Worm (Caenorhabditis elegans) whole organism, L1 larva: ENCODE measurements around the gene math-40.
A peak's percentile ranks its signal among the peaks of the same experiment; 100 is the strongest.

Experiments
- C04F5.9 ChIP-seq: sonication (generic microtip); optimal IDR thresholded peaks from 2 replicates; lab custom pipeline; 2016; ENCODE audit warnings: missing genetic modification characterization, missing compliant biosample characterization
- C16A3.4 ChIP-seq: fragments of 150-350 bp; optimal IDR thresholded peaks from 2 replicates; lab custom pipeline; 2014; ENCODE audit warnings: missing biosample characterization, missing genetic modification characterization
- blmp-1 ChIP-seq: fragments of 150-350 bp; optimal IDR thresholded peaks from 2 replicates; lab custom pipeline; 2014; ENCODE audit warnings: missing biosample characterization, missing genetic modification characterization
- ceh-88 ChIP-seq: fragments of 200-800 bp; sonication (Bioruptor generic); IDR thresholded peaks from 2 replicates; pipeline ENCODE4 v1.3.6; 2022; ENCODE audit warnings: missing genetic modification characterization, missing compliant biosample characterization
- dpl-1 ChIP-seq, 3 experiments: fragments of 150-350 bp in 2 of 3; sonication (generic microtip) in 1 of 3; optimal IDR thresholded peaks; 2 replicates each; lab custom pipeline; 2014 to 2017; ENCODE audit warnings: missing biosample characterization in 3 of 3, missing genetic modification characterization in 3 of 3, missing genetic modification reagents in 3 of 3
- efl-1 ChIP-seq, 4 experiments: fragments of 150-350 bp; optimal IDR thresholded peaks in 3 of 4; peaks in 1 of 4; 1 replicate in 1 of 4; 2 replicates in 3 of 4; lab custom pipeline; 2014; ENCODE audit warnings: missing biosample characterization in 2 of 4, missing genetic modification characterization in 2 of 4, missing genetic modification reagents in 2 of 4
- elt-2 ChIP-seq: sonication (generic microtip); optimal IDR thresholded peaks from 2 replicates; lab custom pipeline; 2016; ENCODE audit warnings: missing genetic modification characterization, mild to moderate bottlenecking, inconsistent platforms, missing compliant biosample characterization, missing genetic modification reagents
- elt-3 ChIP-seq, 6 experiments: fragments of 150-350 bp in 1 of 6; sonication (generic microtip); optimal IDR thresholded peaks; 2 replicates each; lab custom pipeline; 2017 to 2018; ENCODE audit warnings: missing biosample characterization in 6 of 6, missing genetic modification characterization in 6 of 6, inconsistent platforms in 1 of 6
- fkh-10 ChIP-seq: sonication (generic microtip); optimal IDR thresholded peaks from 2 replicates; lab custom pipeline; 2017; ENCODE audit warnings: missing biosample characterization, missing genetic modification reagents, missing genetic modification characterization
- fkh-4 ChIP-seq: sonication (generic microtip); optimal IDR thresholded peaks from 2 replicates; lab custom pipeline; 2016; ENCODE audit warnings: missing compliant biosample characterization, missing genetic modification characterization, borderline replicate concordance
- fos-1 ChIP-seq: fragments of 150-350 bp; optimal IDR thresholded peaks from 2 replicates; lab custom pipeline; 2014; ENCODE audit warnings: missing biosample characterization, missing genetic modification characterization
- hpl-2 ChIP-seq: fragments of 150-350 bp; optimal IDR thresholded peaks from 2 replicates; lab custom pipeline; 2014; ENCODE audit warnings: missing biosample characterization, missing genetic modification reagents, missing genetic modification characterization
- isw-1 ChIP-seq: fragments of 200-800 bp; sonication (Bioruptor generic); IDR thresholded peaks from 2 replicates; pipeline ENCODE4 v1.3.6; 2022; ENCODE audit warnings: missing genetic modification characterization, missing compliant biosample characterization
- jun-1 ChIP-seq: fragments of 150-350 bp; optimal IDR thresholded peaks from 2 replicates; lab custom pipeline; 2014; ENCODE audit warnings: missing biosample characterization, missing genetic modification reagents, missing genetic modification characterization
- lin-13 ChIP-seq: fragments of 150-350 bp; optimal IDR thresholded peaks from 2 replicates; lab custom pipeline; 2014; ENCODE audit warnings: missing biosample characterization, missing genetic modification reagents, missing genetic modification characterization
- lir-3 ChIP-seq: sonication (generic microtip); optimal IDR thresholded peaks from 2 replicates; lab custom pipeline; 2016; ENCODE audit warnings: mild to moderate bottlenecking, missing genetic modification characterization, moderate library complexity, missing compliant biosample characterization; ENCODE audit not compliant: poor library complexity
- mdl-1 ChIP-seq, 2 experiments: fragments of 150-350 bp; optimal IDR thresholded peaks; 2 replicates each; lab custom pipeline; 2014 to 2017; ENCODE audit warnings: missing biosample characterization in 2 of 2, missing genetic modification characterization in 2 of 2, inconsistent platforms in 1 of 2
- nhr-11 ChIP-seq: fragments of 150-350 bp; optimal IDR thresholded peaks from 2 replicates; lab custom pipeline; 2014; ENCODE audit warnings: missing biosample characterization, missing genetic modification characterization
- nhr-12 ChIP-seq: sonication (generic microtip); optimal IDR thresholded peaks from 2 replicates; lab custom pipeline; 2017; ENCODE audit warnings: missing biosample characterization, missing genetic modification characterization
- nhr-237 ChIP-seq: fragments of 150-350 bp; optimal IDR thresholded peaks from 2 replicates; lab custom pipeline; 2014; ENCODE audit warnings: missing biosample characterization, missing genetic modification characterization
- nhr-28 ChIP-seq: fragments of 150-350 bp; optimal IDR thresholded peaks from 2 replicates; lab custom pipeline; 2014; ENCODE audit warnings: missing biosample characterization, missing genetic modification characterization
- nhr-47 ChIP-seq: sonication (generic microtip); optimal IDR thresholded peaks from 2 replicates; lab custom pipeline; 2016; ENCODE audit warnings: mild to moderate bottlenecking, missing genetic modification characterization, moderate library complexity, missing compliant biosample characterization
- nhr-76 ChIP-seq: sonication (generic microtip); optimal IDR thresholded peaks from 2 replicates; lab custom pipeline; 2017; ENCODE audit warnings: missing biosample characterization, missing genetic modification characterization
- pqm-1 ChIP-seq: sonication (generic microtip); optimal IDR thresholded peaks from 3 replicates; lab custom pipeline; 2017; ENCODE audit warnings: missing biosample characterization, missing genetic modification characterization
- rnt-1 ChIP-seq: sonication (generic microtip); optimal IDR thresholded peaks from 2 replicates; lab custom pipeline; 2016; ENCODE audit warnings: mild to moderate bottlenecking, missing genetic modification characterization, moderate library complexity, missing compliant biosample characterization
- sox-4 ChIP-seq: sonication (generic microtip); optimal IDR thresholded peaks from 2 replicates; lab custom pipeline; 2016; ENCODE audit warnings: missing genetic modification characterization, missing compliant biosample characterization
- sptf-1 ChIP-seq: fragments of 150-350 bp; optimal IDR thresholded peaks from 2 replicates; lab custom pipeline; 2014; ENCODE audit warnings: missing biosample characterization, missing genetic modification characterization
- swsn-7 ChIP-seq: sonication (generic microtip); optimal IDR thresholded peaks from 2 replicates; lab custom pipeline; 2016; ENCODE audit warnings: missing genetic modification characterization, missing compliant biosample characterization
- unc-130 ChIP-seq: fragments of 150-350 bp; optimal IDR thresholded peaks from 2 replicates; lab custom pipeline; 2017; ENCODE audit warnings: missing biosample characterization, missing genetic modification characterization, inconsistent platforms
- unc-30 ChIP-seq: sonication (generic microtip); optimal IDR thresholded peaks from 2 replicates; lab custom pipeline; 2017; ENCODE audit warnings: missing biosample characterization, missing genetic modification characterization
- unc-98 ChIP-seq: fragments of 200-800 bp; sonication (Bioruptor generic); IDR thresholded peaks from 2 replicates; pipeline ENCODE4 v1.3.6; 2022; ENCODE audit warnings: missing genetic modification characterization, missing compliant biosample characterization
- ztf-11 ChIP-seq, 2 experiments: sonication (generic microtip); optimal IDR thresholded peaks; 2 replicates each; lab custom pipeline; 2016 to 2017; ENCODE audit warnings: missing genetic modification characterization in 2 of 2, missing biosample characterization in 1 of 2, missing compliant biosample characterization in 1 of 2
- ztf-4 ChIP-seq: fragments of 150-350 bp; optimal IDR thresholded peaks from 2 replicates; lab custom pipeline; 2014; ENCODE audit warnings: missing biosample characterization, missing genetic modification characterization

The math-40 gene

DNA sequence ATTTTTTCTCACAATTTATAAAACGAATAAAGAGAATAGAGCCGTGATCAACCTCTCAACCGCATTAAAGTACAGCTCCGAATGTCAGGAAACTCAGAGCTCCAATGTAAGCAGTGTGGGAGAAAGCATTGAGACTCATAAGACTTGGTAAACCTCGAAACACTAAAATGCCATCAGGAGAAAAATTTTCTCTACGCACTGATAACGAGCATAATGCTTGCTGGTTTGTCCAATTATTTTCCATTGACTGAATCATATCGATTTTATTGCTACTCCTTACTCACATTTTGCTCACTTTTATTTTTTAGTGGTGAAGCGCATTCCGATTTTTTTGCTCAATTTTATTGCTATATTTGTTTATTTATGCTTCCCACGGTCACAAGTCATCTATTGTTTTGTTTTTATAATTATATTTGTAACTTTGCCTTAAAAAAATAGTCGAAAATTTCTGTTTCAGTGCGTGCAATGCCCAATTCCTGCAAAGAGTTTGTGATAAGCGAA lies at the start of gene math-40:
TSS of gene math-40 (plus strand) at position 451 of the 501 bp plus-strand sequence.
- TF ChIP-seq elt-2 (tag; lab: Kevin White, UChicago) (peak; percentile 26), efl-1 (optimal IDR thresholded peaks at IDR 0.05; lab: Kevin White, UChicago) (no peak), efl-1 (GFP tag; optimal IDR thresholded peaks at IDR 0.05 in 1 of 2; lab: Kevin White, UChicago) (peak in 1 of 2 experiments; percentile 18), lin-13 (GFP tag; lab: Kevin White, UChicago) (no peak), ztf-11 (tag; optimal IDR thresholded peaks at IDR 0.05; lab: Kevin White, UChicago) (no peak)

- TF ChIP-seq unc-98 = no peak
- TF ChIP-seq efl-1 (optimal IDR thresholded peaks at IDR 0.05; lab: Kevin White, UChicago) = no peak
- TF ChIP-seq efl-1 (GFP tag; optimal IDR thresholded peaks at IDR 0.05 in 1 of 2; lab: Kevin White, UChicago) = peak in 1 of 2 experiments; percentile 84
- TF ChIP-seq fos-1 = no peak
Observed at ce11 chrII:1782474-1782873, 48.0 kb upstream of the math-40 start, which contains the start of gene math-4. math-4 (minus strand) TSS chrII:1782574.

DNA sequence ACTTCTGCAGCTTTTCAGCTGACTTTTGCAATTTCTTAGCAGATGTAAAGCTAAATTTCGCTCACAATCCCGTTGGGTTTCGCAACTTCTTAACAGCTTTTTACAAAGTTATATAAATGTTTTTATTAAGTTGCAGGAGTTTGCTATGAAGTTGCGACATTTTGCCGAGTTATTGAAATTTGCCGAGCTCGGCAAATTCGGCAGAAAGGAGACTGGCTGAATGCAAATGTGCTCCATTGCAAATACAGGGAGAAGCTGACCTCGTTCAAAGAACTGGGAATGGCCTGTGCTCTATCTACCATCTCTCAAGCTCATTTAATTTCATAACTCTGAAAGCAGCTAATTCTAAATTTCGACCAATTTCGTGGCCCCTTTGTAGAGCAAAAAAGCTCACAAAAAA lies 45.6 kb upstream of the math-40 start, which contains the start of gene C08F1.11:
TSS of gene C08F1.11 (minus strand) at position 101 of the 400 bp plus-strand sequence.
- TF ChIP-seq sptf-1 (tag; lab: Kevin White, UChicago) = no peak
- no peak for TF ChIP-seq unc-130
- TF ChIP-seq nhr-28 (tag; lab: Kevin White, UChicago) = no peak
- TF ChIP-seq isw-1 (GFP tag; lab: Robert Waterston, UW) = no peak
- no peak for TF ChIP-seq C16A3.4 (tag; lab: Kevin White, UChicago)
- TF ChIP-seq rnt-1 (tag; lab: Kevin White, UChicago) = no peak
- no peak for TF ChIP-seq nhr-237 (tag; lab: Kevin White, UChicago)
- no peak for TF ChIP-seq nhr-47 (tag; lab: Kevin White, UChicago)
- TF ChIP-seq hpl-2 = no peak
- no peak for TF ChIP-seq unc-30 (tag; lab: Kevin White, UChicago)
- no peak for TF ChIP-seq swsn-7
- no peak for TF ChIP-seq mdl-1 (tag; optimal IDR thresholded peaks at IDR 0.05; lab: Kevin White, UChicago)
- no peak for TF ChIP-seq nhr-12 (tag; lab: Kevin White, UChicago)

ce11 chrII:1786209-1786608 lies 44.2 kb upstream of the math-40 start, which contains the start of gene C08F1.10:
C08F1.10 (minus strand) TSS chrII:1786309.
- TF ChIP-seq fkh-10 (no peak), dpl-1 (GFP tag; optimal IDR thresholded peaks at IDR 0.05; lab: Kevin White, UChicago) (no peak), ztf-4 (tag; lab: Kevin White, UChicago) (no peak), fkh-4 (tag; lab: Kevin White, UChicago) (no peak), pqm-1 (tag; lab: Kevin White, UChicago) (no peak), nhr-76 (tag; lab: Kevin White, UChicago) (no peak), C04F5.9 (tag; lab: Kevin White, UChicago) (no peak), blmp-1 (tag; lab: Kevin White, UChicago) (no peak), jun-1 (tag; lab: Kevin White, UChicago) (no peak)
- TF ChIP-seq, all 84 proteins: peak for 0

ce11 chrII:1787208-1787607 lies 43.2 kb upstream of the math-40 start:
- no peak for TF ChIP-seq C16A3.4 (tag; lab: Kevin White, UChicago)
- no peak for TF ChIP-seq sox-4 (tag; lab: Kevin White, UChicago)
- no peak for TF ChIP-seq lir-3
- TF ChIP-seq ceh-88 (GFP tag; lab: Robert Waterston, UW) = no peak
- no peak for TF ChIP-seq nhr-11 (tag; lab: Kevin White, UChicago)
- TF ChIP-seq, all 84 proteins: peak for 0

DNA sequence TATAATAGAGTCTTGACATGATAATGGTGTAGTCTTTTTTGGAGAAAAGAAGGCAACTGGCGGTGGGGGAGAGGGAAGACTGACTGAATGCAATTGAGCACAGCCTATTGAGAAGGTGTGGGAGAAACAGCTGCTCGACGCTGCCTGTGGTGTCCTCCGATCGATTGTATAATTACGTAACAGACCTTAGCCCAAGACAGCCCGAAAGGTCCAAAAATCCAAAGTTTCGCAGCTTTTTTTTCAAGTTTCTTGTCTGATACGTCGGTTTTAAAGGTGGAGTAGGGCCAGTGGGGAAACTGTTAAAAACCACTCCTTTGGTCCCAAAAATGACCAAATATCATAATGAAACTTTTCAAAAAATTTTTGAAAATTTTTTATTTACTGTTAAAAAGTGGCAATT lies 42.3 kb upstream of the math-40 start, which contains the start of the genes C08F1.6 and fbxb-13:
TSS of gene C08F1.6 (minus strand) at position 101 of the 400 bp plus-strand sequence.
TSS of gene fbxb-13 (plus strand) at position 191 of the 400 bp plus-strand sequence.
- TF ChIP-seq elt-3 (tag; optimal IDR thresholded peaks at IDR 0.05; lab: Kevin White, UChicago) = no peak
- no peak for TF ChIP-seq elt-2 (tag; lab: Kevin White, UChicago)
